Worm (Caenorhabditis elegans) whole organism, L1 larva: ENCODE measurements around the gene sri-78.
"Not testable (repeated sequence)": the region's sequence is repeated elsewhere in the genome, so short reads cannot be mapped to it uniquely, and the experiment has no call there.

Source experiments
- C04F5.9 ChIP-seq: sonication (generic microtip); optimal IDR thresholded peaks from 2 replicates; lab custom pipeline; 2016; ENCODE audit warnings: missing genetic modification characterization, missing compliant biosample characterization
- F16B12.6 ChIP-seq: fragments of 150-350 bp; optimal IDR thresholded peaks from 2 replicates; lab custom pipeline; 2014; ENCODE audit warnings: missing biosample characterization, missing genetic modification characterization
- aha-1 ChIP-seq: fragments of 150-350 bp; optimal IDR thresholded peaks from 2 replicates; lab custom pipeline; 2014; ENCODE audit warnings: missing biosample characterization, missing genetic modification characterization
- ama-1 ChIP-seq: fragments of 150-350 bp; optimal IDR thresholded peaks from 2 replicates; lab custom pipeline; 2014
- blmp-1 ChIP-seq: fragments of 150-350 bp; optimal IDR thresholded peaks from 2 replicates; lab custom pipeline; 2014; ENCODE audit warnings: missing biosample characterization, missing genetic modification characterization
- ceh-63 ChIP-seq: fragments of 200-800 bp; sonication (Bioruptor generic); optimal IDR thresholded peaks from 2 replicates; lab custom pipeline; 2018; ENCODE audit warnings: mild to moderate bottlenecking, missing genetic modification characterization, missing compliant biosample characterization
- ceh-8 ChIP-seq: fragments of 200-800 bp; sonication (Bioruptor generic); optimal IDR thresholded peaks from 2 replicates; lab custom pipeline; 2018; ENCODE audit warnings: mild to moderate bottlenecking, missing genetic modification characterization, moderate library complexity, missing compliant biosample characterization
- ceh-82 ChIP-seq, 3 experiments: fragments of 150-350 bp in 1 of 3; sonication (generic microtip) in 2 of 3; optimal IDR thresholded peaks; 2 replicates each; lab custom pipeline; 2014 to 2017; ENCODE audit warnings: missing biosample characterization in 3 of 3, missing genetic modification characterization in 3 of 3
- ceh-90 ChIP-seq: sonication (generic microtip); optimal IDR thresholded peaks from 2 replicates; lab custom pipeline; 2016; ENCODE audit warnings: missing genetic modification characterization, missing compliant biosample characterization
- dsc-1 ChIP-seq: sonication (generic microtip); optimal IDR thresholded peaks from 2 replicates; lab custom pipeline; 2016; ENCODE audit warnings: mild to moderate bottlenecking, missing genetic modification characterization, missing compliant biosample characterization
- egl-27 ChIP-seq, 2 experiments: fragments of 150-350 bp in 1 of 2; sonication (generic microtip); optimal IDR thresholded peaks; 3 replicates each; lab custom pipeline; 2017 to 2018; ENCODE audit warnings: missing biosample characterization in 2 of 2, missing genetic modification characterization in 2 of 2, missing genetic modification reagents in 2 of 2
- elt-2 ChIP-seq: sonication (generic microtip); optimal IDR thresholded peaks from 2 replicates; lab custom pipeline; 2016; ENCODE audit warnings: missing genetic modification characterization, mild to moderate bottlenecking, inconsistent platforms, missing compliant biosample characterization, missing genetic modification reagents
- fkh-4 ChIP-seq: sonication (generic microtip); optimal IDR thresholded peaks from 2 replicates; lab custom pipeline; 2016; ENCODE audit warnings: missing compliant biosample characterization, missing genetic modification characterization, borderline replicate concordance
- hlh-17 ChIP-seq: fragments of 200-800 bp; sonication (Bioruptor generic); optimal IDR thresholded peaks from 2 replicates; lab custom pipeline; 2018; ENCODE audit warnings: missing genetic modification characterization, mild to moderate bottlenecking, missing compliant biosample characterization, moderate library complexity, borderline replicate concordance
- isw-1 ChIP-seq: fragments of 200-800 bp; sonication (Bioruptor generic); IDR thresholded peaks from 2 replicates; pipeline ENCODE4 v1.3.6; 2022; ENCODE audit warnings: missing genetic modification characterization, missing compliant biosample characterization
- jun-1 ChIP-seq: fragments of 150-350 bp; optimal IDR thresholded peaks from 2 replicates; lab custom pipeline; 2014; ENCODE audit warnings: missing biosample characterization, missing genetic modification reagents, missing genetic modification characterization
- lin-15B ChIP-seq: fragments of 150-350 bp; sonication (generic microtip); optimal IDR thresholded peaks from 3 replicates; lab custom pipeline; 2014; ENCODE audit warnings: missing biosample characterization, missing genetic modification characterization
- lin-35 ChIP-seq, 2 experiments: fragments of 150-350 bp; optimal IDR thresholded peaks; 2 replicates each; lab custom pipeline; 2014; ENCODE audit warnings: missing biosample characterization in 2 of 2, missing genetic modification characterization in 2 of 2, missing genetic modification reagents in 2 of 2
- mep-1 ChIP-seq: fragments of 150-350 bp; optimal IDR thresholded peaks from 2 replicates; lab custom pipeline; 2014; ENCODE audit warnings: missing biosample characterization, missing genetic modification characterization
- nhr-11 ChIP-seq: fragments of 150-350 bp; optimal IDR thresholded peaks from 2 replicates; lab custom pipeline; 2014; ENCODE audit warnings: missing biosample characterization, missing genetic modification characterization
- nhr-28 ChIP-seq: fragments of 150-350 bp; optimal IDR thresholded peaks from 2 replicates; lab custom pipeline; 2014; ENCODE audit warnings: missing biosample characterization, missing genetic modification characterization
- nhr-77 ChIP-seq: fragments of 150-350 bp; optimal IDR thresholded peaks from 2 replicates; lab custom pipeline; 2014; ENCODE audit warnings: missing biosample characterization, missing genetic modification characterization
- pax-3 ChIP-seq: fragments of 200-800 bp; sonication (Bioruptor generic); optimal IDR thresholded peaks from 2 replicates; lab custom pipeline; 2018; ENCODE audit warnings: mild to moderate bottlenecking, missing genetic modification characterization, moderate library complexity, missing compliant biosample characterization
- pqm-1 ChIP-seq: sonication (generic microtip); optimal IDR thresholded peaks from 3 replicates; lab custom pipeline; 2017; ENCODE audit warnings: missing biosample characterization, missing genetic modification characterization
- snu-23 ChIP-seq: sonication (generic microtip); optimal IDR thresholded peaks from 2 replicates; lab custom pipeline; 2016; ENCODE audit warnings: missing genetic modification characterization, missing compliant biosample characterization
- sptf-1 ChIP-seq: fragments of 150-350 bp; optimal IDR thresholded peaks from 2 replicates; lab custom pipeline; 2014; ENCODE audit warnings: missing biosample characterization, missing genetic modification characterization
- sup-37 ChIP-seq: fragments of 200-800 bp; sonication (Bioruptor generic); optimal IDR thresholded peaks from 2 replicates; lab custom pipeline; 2018; ENCODE audit warnings: mild to moderate bottlenecking, missing genetic modification characterization, missing compliant biosample characterization
- swsn-7 ChIP-seq: sonication (generic microtip); optimal IDR thresholded peaks from 2 replicates; lab custom pipeline; 2016; ENCODE audit warnings: missing genetic modification characterization, missing compliant biosample characterization
- unc-130 ChIP-seq: fragments of 150-350 bp; optimal IDR thresholded peaks from 2 replicates; lab custom pipeline; 2017; ENCODE audit warnings: missing biosample characterization, missing genetic modification characterization, inconsistent platforms
- unc-30 ChIP-seq: sonication (generic microtip); optimal IDR thresholded peaks from 2 replicates; lab custom pipeline; 2017; ENCODE audit warnings: missing biosample characterization, missing genetic modification characterization
- unc-62 ChIP-seq: fragments of 150-350 bp; optimal IDR thresholded peaks from 2 replicates; lab custom pipeline; 2014; ENCODE audit warnings: missing biosample characterization, missing genetic modification reagents, missing genetic modification characterization
- unc-98 ChIP-seq: fragments of 200-800 bp; sonication (Bioruptor generic); IDR thresholded peaks from 2 replicates; pipeline ENCODE4 v1.3.6; 2022; ENCODE audit warnings: missing genetic modification characterization, missing compliant biosample characterization
- vab-15 ChIP-seq: sonication (generic microtip); optimal IDR thresholded peaks from 2 replicates; lab custom pipeline; 2017; ENCODE audit warnings: missing genotype, mild to moderate bottlenecking, missing genetic modification characterization, missing compliant biosample characterization
- xbp-1 ChIP-seq: sonication (generic microtip); optimal IDR thresholded peaks from 2 replicates; lab custom pipeline; 2016; ENCODE audit warnings: missing genetic modification characterization, missing compliant biosample characterization
- ztf-11 ChIP-seq, 2 experiments: sonication (generic microtip); optimal IDR thresholded peaks; 2 replicates each; lab custom pipeline; 2016 to 2017; ENCODE audit warnings: missing genetic modification characterization in 2 of 2, missing biosample characterization in 1 of 2, missing compliant biosample characterization in 1 of 2
- ztf-4 ChIP-seq: fragments of 150-350 bp; optimal IDR thresholded peaks from 2 replicates; lab custom pipeline; 2014; ENCODE audit warnings: missing biosample characterization, missing genetic modification characterization

sri-78 gene

DNA sequence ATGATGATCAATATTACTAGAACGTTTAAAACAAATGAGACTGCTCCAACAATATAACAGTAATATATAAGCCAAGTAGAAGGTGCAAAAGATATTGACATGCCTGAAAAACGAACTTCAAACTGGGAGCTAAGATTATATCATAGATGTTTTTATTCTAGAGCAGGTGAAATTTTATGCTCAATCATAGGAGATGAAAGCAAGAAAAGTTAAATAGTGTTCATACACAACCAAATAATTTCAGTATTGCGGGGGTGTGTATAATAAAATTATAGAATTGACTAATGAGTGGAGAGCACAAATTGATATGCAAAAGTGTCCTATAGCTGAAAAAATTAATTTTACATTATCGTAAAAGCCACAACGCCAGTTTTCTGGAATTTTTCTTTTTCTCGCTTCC lies 26.0 kb upstream of the sri-78 start, which contains the start of gene sri-34:
Gene sri-34, minus strand, starts transcription at position 101 of the 400 bp plus-strand sequence.
- TF ChIP-seq unc-30 (tag; lab: Kevin White, UChicago) = no peak
- TF ChIP-seq lin-35 (GFP tag; optimal IDR thresholded peaks at IDR 0.05; lab: Kevin White, UChicago) = no peak
- TF ChIP-seq vab-15 (tag; lab: Kevin White, UChicago) = no peak
- no peak for TF ChIP-seq elt-2 (tag; lab: Kevin White, UChicago)
- TF ChIP-seq ceh-82 (tag; optimal IDR thresholded peaks at IDR 0.05; lab: Kevin White, UChicago) = no peak
- no peak for TF ChIP-seq ceh-90 (tag; lab: Kevin White, UChicago)
- TF ChIP-seq sptf-1 (tag; lab: Kevin White, UChicago) = no peak
- no peak for TF ChIP-seq sup-37
- TF ChIP-seq C04F5.9 (tag; lab: Kevin White, UChicago) = no peak
- no peak for TF ChIP-seq ceh-8
- no peak for TF ChIP-seq unc-130 (tag; lab: Kevin White, UChicago)

DNA sequence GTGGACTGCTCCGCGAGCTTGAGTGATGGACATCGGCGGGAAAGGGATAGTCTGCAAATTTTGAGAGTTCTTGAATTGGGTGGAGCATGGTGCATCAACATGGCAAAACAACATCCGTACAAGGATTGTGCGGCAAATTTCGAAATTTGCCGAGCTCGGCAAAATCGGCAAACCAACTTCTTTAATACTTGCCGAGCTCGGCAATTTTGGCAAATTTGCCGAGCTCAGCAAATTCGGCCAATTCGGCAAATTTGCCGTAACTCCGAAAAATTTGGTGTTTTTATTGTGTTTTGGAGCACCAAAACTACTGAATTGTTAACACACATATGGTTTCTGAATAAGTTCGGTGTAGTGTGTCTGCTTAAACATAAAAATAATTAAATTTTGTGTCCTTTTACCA lies 14.9 kb upstream of the sri-78 start, which contains the start of gene fbxc-55:
Gene fbxc-55, minus strand, starts transcription at position 101 of the 400 bp plus-strand sequence.
- no peak for TF ChIP-seq jun-1 (tag; lab: Kevin White, UChicago)
- no peak for TF ChIP-seq sptf-1 (tag; lab: Kevin White, UChicago)

DNA sequence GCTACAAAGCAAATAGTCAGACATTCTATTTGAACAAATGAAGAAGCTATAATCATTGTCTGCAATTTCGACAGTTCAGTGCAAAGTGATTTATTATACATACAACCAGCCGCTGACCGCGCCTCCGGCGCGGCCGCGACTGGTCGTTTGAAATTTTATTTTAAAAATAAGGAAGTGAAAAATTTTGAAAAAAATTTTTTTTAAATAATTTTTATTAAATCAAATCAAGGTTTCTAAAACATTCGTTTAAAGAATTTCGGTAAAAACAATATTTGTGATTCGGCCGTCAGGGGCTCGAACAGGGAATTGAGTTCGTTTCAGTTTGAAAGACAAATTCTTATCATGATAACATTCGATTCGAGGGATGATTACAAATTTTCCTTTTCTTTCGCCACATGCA lies 12.8 kb upstream of the sri-78 start, which contains the start of gene Y27F2A.10:
Gene Y27F2A.10, minus strand, starts transcription at position 101 of the 400 bp plus-strand sequence.
- no peak for TF ChIP-seq ztf-4 (tag; lab: Kevin White, UChicago)
- no peak for TF ChIP-seq snu-23 (GFP tag; lab: Kevin White, UChicago)
- TF ChIP-seq lin-35 (GFP tag; optimal IDR thresholded peaks at IDR 0.05; lab: Kevin White, UChicago) = no peak
- TF ChIP-seq ztf-11 (tag; optimal IDR thresholded peaks at IDR 0.05; lab: Kevin White, UChicago) = no peak
- TF ChIP-seq ceh-82 (tag; optimal IDR thresholded peaks at IDR 0.05; lab: Kevin White, UChicago) = no peak
- TF ChIP-seq nhr-28 = no peak
- TF ChIP-seq lin-15B = no peak
- TF ChIP-seq unc-62 (GFP tag; lab: Kevin White, UChicago) = no peak
- TF ChIP-seq C04F5.9 (tag; lab: Kevin White, UChicago) = no peak
- TF ChIP-seq blmp-1 (tag; lab: Kevin White, UChicago) = no peak
- TF ChIP-seq egl-27 (tag; optimal IDR thresholded peaks at IDR 0.05; lab: Kevin White, UChicago) = no peak
- no peak for TF ChIP-seq F16B12.6 (tag; lab: Kevin White, UChicago)
- no peak for TF ChIP-seq ceh-63 (GFP tag; lab: Kevin White, UChicago)
- TF ChIP-seq ceh-8 = no peak
- no peak for TF ChIP-seq unc-30 (tag; lab: Kevin White, UChicago)
- no peak for TF ChIP-seq dsc-1 (tag; lab: Kevin White, UChicago)
- TF ChIP-seq xbp-1 = no peak
- no peak for TF ChIP-seq aha-1 (tag; lab: Kevin White, UChicago)
- no peak for TF ChIP-seq ceh-90 (tag; lab: Kevin White, UChicago)
- no peak for TF ChIP-seq nhr-77 (tag; lab: Kevin White, UChicago)

DNA sequence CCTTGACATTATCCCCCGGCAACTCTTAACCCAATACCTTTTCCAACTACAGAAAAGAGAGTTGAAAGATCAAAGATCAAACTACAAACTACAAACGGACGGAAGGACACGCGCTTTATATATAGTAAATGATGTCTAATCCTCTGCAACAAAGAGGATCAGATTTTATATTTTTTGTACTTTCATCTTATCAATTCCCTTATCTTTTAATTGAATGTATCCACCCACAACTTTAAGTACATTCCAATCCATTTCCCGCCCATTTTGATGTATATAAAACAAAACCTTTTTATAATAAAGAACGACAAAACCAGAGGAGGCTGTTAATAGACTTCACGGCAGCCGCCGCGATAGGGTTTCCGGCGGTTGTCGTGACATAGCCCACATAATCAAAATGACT lies 7.3 kb upstream of the sri-78 start, which contains the start of gene sri-40:
Gene sri-40, plus strand, starts transcription at position 301 of the 400 bp plus-strand sequence.
- not testable (repeated sequence) for TF ChIP-seq ceh-90 (tag; lab: Kevin White, UChicago); hlh-17 (GFP tag; lab: Kevin White, UChicago); pax-3 (tag; lab: Kevin White, UChicago)

ce11 chrII:3183300-3183840 lies 1.6 kb upstream of the sri-78 start, which contains the start of the genes Y27F2A.6 and Y27F2A.8:
Gene Y27F2A.6, minus strand, starts transcription at chrII:3183400.
Gene Y27F2A.8, plus strand, starts transcription at chrII:3183790.
- not testable (repeated sequence) for TF ChIP-seq isw-1 (GFP tag; lab: Robert Waterston, UW); unc-62 (GFP tag; lab: Kevin White, UChicago); sup-37

ce11 chrII:3185848-3186247 lies 890 bp downstream of the sri-78 start:
- no peak for TF ChIP-seq pqm-1 (tag; lab: Kevin White, UChicago)
- TF ChIP-seq unc-98 (GFP tag; lab: Robert Waterston, UW) = no peak
- TF ChIP-seq nhr-11 = no peak
- TF ChIP-seq mep-1 (tag; lab: Kevin White, UChicago) = no peak
- no peak for TF ChIP-seq swsn-7 (tag; lab: Kevin White, UChicago)
- TF ChIP-seq ama-1 (lab: Kevin White, UChicago) = no peak
- TF ChIP-seq fkh-4 (tag; lab: Kevin White, UChicago) = no peak
- no peak for TF ChIP-seq dsc-1 (tag; lab: Kevin White, UChicago)
